Fruit fly (Drosophila melanogaster) whole organism, wandering third instar larva: ENCODE data around the gene Plc21C.
A peak's percentile ranks its signal among the peaks of the same experiment; 100 is the strongest.

Experiments used
- Dfd ChIP-seq: fragments of >200 bp; optimal IDR thresholded peaks from 2 replicates; lab custom pipeline; 2017; ENCODE audit warnings: missing biosample characterization, missing genetic modification characterization
- Hr78 ChIP-seq: fragments of >200 bp; optimal IDR thresholded peaks from 2 replicates; lab custom pipeline; 2017; ENCODE audit warnings: missing biosample characterization, missing genetic modification characterization
- Jra ChIP-seq: sonication (Bioruptor generic); optimal IDR thresholded peaks from 2 replicates; lab custom pipeline; 2016; ENCODE audit warnings: missing biosample characterization, missing genetic modification characterization
- Mio ChIP-seq: sonication (Bioruptor generic); optimal IDR thresholded peaks from 2 replicates; lab custom pipeline; 2016; ENCODE audit warnings: missing biosample characterization, missing genetic modification characterization
- Myc ChIP-seq: fragments of >200 bp; optimal IDR thresholded peaks from 2 replicates; lab custom pipeline; 2017
- N ChIP-seq: fragments of >200 bp; optimal IDR thresholded peaks from 2 replicates; lab custom pipeline; 2018; ENCODE audit warnings: missing biosample characterization, missing external identifiers, missing genetic modification characterization
- Vsx2 ChIP-seq: fragments of 200-300, 225-300 bp; sonication (Bioruptor generic); optimal IDR thresholded peaks from 2 replicates; lab custom pipeline; 2018; ENCODE audit warnings: missing biosample characterization, missing genetic modification characterization; ENCODE audit not compliant: partially characterized antibody
- dmrt93B ChIP-seq: fragments of 200-800 bp; sonication (Bioruptor generic); optimal IDR thresholded peaks from 2 replicates; lab custom pipeline; 2018; ENCODE audit warnings: missing biosample characterization, mild to moderate bottlenecking, missing genetic modification characterization
- ey ChIP-seq: fragments of 200-800 bp; sonication (Bioruptor generic); optimal IDR thresholded peaks from 2 replicates; lab custom pipeline; 2016; ENCODE audit warnings: missing biosample characterization, missing genetic modification characterization
- h ChIP-seq: fragments of 200-800 bp; sonication (Bioruptor generic); optimal IDR thresholded peaks from 3 replicates; lab custom pipeline; 2016; ENCODE audit warnings: missing biosample characterization, mild to moderate bottlenecking, missing genetic modification characterization
- jim ChIP-seq: fragments of 175-275, 200-325 bp; sonication (Bioruptor generic); optimal IDR thresholded peaks from 2 replicates; lab custom pipeline; 2016; ENCODE audit warnings: missing biosample characterization, mild to moderate bottlenecking, missing genetic modification characterization
- lola ChIP-seq: fragments of >200 bp; optimal IDR thresholded peaks from 2 replicates; lab custom pipeline; 2017; ENCODE audit warnings: missing biosample characterization, missing genetic modification characterization
- psq ChIP-seq: fragments of 200-800 bp; sonication (Bioruptor generic); optimal IDR thresholded peaks from 3 replicates; lab custom pipeline; 2017; ENCODE audit warnings: missing biosample characterization, mild to moderate bottlenecking, missing genetic modification characterization, moderate library complexity
- tai ChIP-seq: sonication (Bioruptor generic); optimal IDR thresholded peaks from 2 replicates; lab custom pipeline; 2016; ENCODE audit warnings: missing biosample characterization, missing genetic modification characterization

DNA sequence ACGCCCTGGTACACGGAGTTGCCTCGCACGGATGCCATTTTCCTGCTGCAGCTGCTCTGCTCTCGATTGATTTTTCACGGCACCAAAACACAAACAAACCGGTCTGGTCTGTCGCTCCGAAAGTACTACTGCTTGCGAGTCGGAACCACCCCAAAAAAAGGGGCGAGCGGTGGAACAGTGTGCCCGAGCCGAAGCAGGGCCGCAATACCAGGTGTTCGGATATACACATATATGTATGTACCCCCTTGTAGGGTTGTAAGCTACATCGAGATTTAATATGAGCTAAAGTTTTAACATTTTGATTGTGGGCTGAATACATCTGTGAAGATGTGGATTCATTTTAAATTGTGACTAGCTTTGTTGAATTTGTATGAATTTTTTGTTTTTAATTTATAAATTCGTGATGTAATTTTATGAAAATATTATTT lies 20.1 kb upstream of the Plc21C start:
- no peak for TF ChIP-seq N (GFP tag; lab: Kevin White, UChicago)
- TF ChIP-seq ey, result peak; percentile 62
- TF ChIP-seq dmrt93B, result no peak
- no peak for TF ChIP-seq psq
- TF ChIP-seq Jra (GFP tag; lab: Kevin White, UChicago), result no peak
- TF ChIP-seq jim (GFP tag; lab: Kevin White, UChicago), result no peak
- no peak for TF ChIP-seq Vsx2
- no peak for TF ChIP-seq Dfd
- TF ChIP-seq Mio (GFP tag; lab: Kevin White, UChicago), result no peak
- no peak for TF ChIP-seq Hr78 (GFP tag; lab: Kevin White, UChicago)
- no peak for TF ChIP-seq Myc (lab: Kevin White, UChicago)
- peak; percentile 71 for TF ChIP-seq h (GFP tag; lab: Kevin White, UChicago)
- TF ChIP-seq lola (GFP tag; lab: Kevin White, UChicago), result no peak
- no peak for TF ChIP-seq tai
